Worm (Caenorhabditis elegans) whole organism, young adult: ENCODE data around the gene K08E3.2.

ENCODE experiments used
- B0019.2 ChIP-seq: fragments of 200-800 bp; sonication (Bioruptor generic); conservative IDR thresholded peaks from 2 replicates; pipeline ENCODE4 v1.3.6; 2022; ENCODE audit warnings: missing genetic modification reagents, missing genetic modification characterization, missing compliant biosample characterization
- C06A6.2 ChIP-seq: fragments of 200-800 bp; sonication (Bioruptor generic); conservative IDR thresholded peaks from 2 replicates; pipeline ENCODE4 v1.3.6; 2022; ENCODE audit warnings: missing genetic modification characterization, missing compliant biosample characterization
- F39B2.1 ChIP-seq: fragments of 200-800 bp; sonication (Bioruptor generic); IDR thresholded peaks from 2 replicates; pipeline ENCODE4 v1.3.6; 2022; ENCODE audit warnings: missing genetic modification reagents, missing genetic modification characterization, missing compliant biosample characterization
- F57C9.4 ChIP-seq: sonication (generic microtip); optimal IDR thresholded peaks from 2 replicates; lab custom pipeline; 2017; ENCODE audit warnings: mild to moderate bottlenecking, missing genetic modification characterization, missing compliant biosample characterization
- K11D2.4 ChIP-seq: fragments of 200-800 bp; sonication (Bioruptor generic); IDR thresholded peaks from 2 replicates; pipeline ENCODE4 v1.3.6; 2022; ENCODE audit warnings: missing genetic modification reagents, missing genetic modification characterization, missing compliant biosample characterization
- T07F8.4 ChIP-seq: sonication (generic microtip); optimal IDR thresholded peaks from 2 replicates; lab custom pipeline; 2016; ENCODE audit warnings: mild to moderate bottlenecking, missing genetic modification characterization, moderate library complexity, missing compliant biosample characterization
- Y56A3A.18 ChIP-seq: fragments of 200-800 bp; sonication (Bioruptor generic); IDR thresholded peaks from 2 replicates; pipeline ENCODE4 v1.3.6; 2022; ENCODE audit warnings: missing genetic modification reagents, missing genetic modification characterization, missing compliant biosample characterization
- Y79H2A.3 ChIP-seq: fragments of 200-800 bp; sonication (Bioruptor generic); conservative IDR thresholded peaks from 2 replicates; pipeline ENCODE4 v1.3.6; 2022; ENCODE audit warnings: missing genetic modification reagents, missing genetic modification characterization, missing compliant biosample characterization
- aptf-2 ChIP-seq: fragments of 200-800 bp; sonication (Bioruptor generic); conservative IDR thresholded peaks from 2 replicates; pipeline ENCODE4 v1.3.6; 2022; ENCODE audit warnings: missing genetic modification reagents, missing genetic modification characterization, missing compliant biosample characterization
- aptf-3 ChIP-seq: fragments of 200-800 bp; sonication (Bioruptor generic); IDR thresholded peaks from 2 replicates; pipeline ENCODE4 v1.3.6; 2022; ENCODE audit warnings: missing genetic modification characterization, missing compliant biosample characterization
- bed-2 ChIP-seq: fragments of 200-800 bp; sonication (Bioruptor generic); IDR thresholded peaks from 2 replicates; pipeline ENCODE4 v1.3.6; 2022; ENCODE audit warnings: missing genetic modification reagents, missing genetic modification characterization, missing compliant biosample characterization
- cebp-1 ChIP-seq, 2 experiments: fragments of 200-800 bp in 1 of 2; sonication (Bioruptor generic) in 1 of 2; sonication (generic microtip) in 1 of 2; IDR thresholded peaks in 1 of 2; optimal IDR thresholded peaks in 1 of 2; 2 replicates each; pipeline versions ENCODE4 v1.3.6 to Lab custom; 2017 to 2022; ENCODE audit warnings: missing compliant biosample characterization in 2 of 2, missing genetic modification characterization in 2 of 2, mild to moderate bottlenecking in 1 of 2, missing genetic modification reagents in 1 of 2, moderate library complexity in 1 of 2
- ceh-100 ChIP-seq: fragments of 200-800 bp; sonication (Bioruptor generic); IDR thresholded peaks from 2 replicates; pipeline ENCODE4 v1.3.6; 2022; ENCODE audit warnings: missing genetic modification reagents, missing genetic modification characterization, missing compliant biosample characterization
- ceh-40 ChIP-seq: fragments of 200-800 bp; sonication (Bioruptor generic); IDR thresholded peaks from 2 replicates; pipeline ENCODE4 v1.3.6; 2022; ENCODE audit warnings: missing genetic modification characterization, missing compliant biosample characterization
- ceh-79 ChIP-seq: sonication (generic microtip); optimal IDR thresholded peaks from 2 replicates; lab custom pipeline; 2017; ENCODE audit warnings: mild to moderate bottlenecking, missing genetic modification characterization, missing compliant biosample characterization
- die-1 ChIP-seq: sonication (generic microtip); optimal IDR thresholded peaks from 2 replicates; lab custom pipeline; 2016; ENCODE audit warnings: missing genotype, mild to moderate bottlenecking, missing genetic modification characterization, missing compliant biosample characterization
- dox-1 ChIP-seq: fragments of 200-800 bp; sonication (Bioruptor generic); IDR thresholded peaks from 2 replicates; pipeline ENCODE4 v1.3.6; 2022; ENCODE audit warnings: missing genetic modification reagents, missing genetic modification characterization, missing compliant biosample characterization
- dpff-1 ChIP-seq: sonication (generic microtip); optimal IDR thresholded peaks from 2 replicates; lab custom pipeline; 2017; ENCODE audit warnings: mild to moderate bottlenecking, missing genetic modification characterization, missing compliant biosample characterization
- ekl-4 ChIP-seq: fragments of 200-800 bp; sonication (Bioruptor generic); IDR thresholded peaks from 2 replicates; pipeline ENCODE4 v1.3.6; 2022; ENCODE audit warnings: missing genetic modification reagents, missing genetic modification characterization, missing compliant biosample characterization
- gei-17 ChIP-seq: fragments of 200-800 bp; sonication (Bioruptor generic); optimal IDR thresholded peaks from 2 replicates; lab custom pipeline; 2018; ENCODE audit warnings: mild to moderate bottlenecking, missing genetic modification characterization, missing compliant biosample characterization
- him-1 ChIP-seq: sonication (generic microtip); optimal IDR thresholded peaks from 2 replicates; lab custom pipeline; 2016; ENCODE audit warnings: missing genotype, missing genetic modification reagents, missing genetic modification characterization, missing compliant biosample characterization
- hlh-12 ChIP-seq: sonication (generic microtip); optimal IDR thresholded peaks from 2 replicates; lab custom pipeline; 2016; ENCODE audit warnings: missing genetic modification characterization, missing compliant biosample characterization
- hmg-1.2 ChIP-seq: fragments of 200-800 bp; sonication (Bioruptor generic); IDR thresholded peaks from 2 replicates; pipeline ENCODE4 v1.3.6; 2022; ENCODE audit warnings: missing genetic modification reagents, missing genetic modification characterization, missing compliant biosample characterization
- hrde-1 ChIP-seq: sonication (generic microtip); optimal IDR thresholded peaks from 2 replicates; lab custom pipeline; 2016; ENCODE audit warnings: missing genetic modification characterization, mild to moderate bottlenecking, missing compliant biosample characterization, moderate library complexity, missing genotype, missing genetic modification reagents, borderline replicate concordance
- let-607 ChIP-seq, 2 experiments: fragments of 200-800 bp in 1 of 2; sonication (Bioruptor generic) in 1 of 2; sonication (generic microtip) in 1 of 2; optimal IDR thresholded peaks; 2 replicates each; lab custom pipeline; 2016 to 2018; ENCODE audit warnings: mild to moderate bottlenecking in 2 of 2, missing compliant biosample characterization in 2 of 2, missing genetic modification characterization in 2 of 2, moderate library complexity in 2 of 2, missing genotype in 1 of 2
- madf-10 ChIP-seq: sonication (generic microtip); optimal IDR thresholded peaks from 2 replicates; lab custom pipeline; 2016; ENCODE audit warnings: mild to moderate bottlenecking, missing genetic modification characterization, missing compliant biosample characterization
- madf-3 ChIP-seq: fragments of 200-800 bp; sonication (Bioruptor generic); IDR thresholded peaks from 2 replicates; pipeline ENCODE4 v1.3.6; 2022; ENCODE audit warnings: missing genetic modification reagents, missing genetic modification characterization, missing compliant biosample characterization
- madf-6 ChIP-seq: fragments of 200-800 bp; sonication (Bioruptor generic); IDR thresholded peaks from 2 replicates; pipeline ENCODE4 v1.3.6; 2022; ENCODE audit warnings: missing genetic modification reagents, missing genetic modification characterization, missing compliant biosample characterization
- mcd-1 ChIP-seq: fragments of 200-800 bp; sonication (Bioruptor generic); IDR thresholded peaks from 2 replicates; pipeline ENCODE4 v1.3.6; 2022; ENCODE audit warnings: missing genetic modification reagents, missing genetic modification characterization, missing compliant biosample characterization
- mel-28 ChIP-seq: sonication (generic microtip); optimal IDR thresholded peaks from 2 replicates; lab custom pipeline; 2016; ENCODE audit warnings: borderline replicate concordance, mild to moderate bottlenecking, missing genetic modification characterization, missing compliant biosample characterization
- nfya-2 ChIP-seq: fragments of 200-800 bp; sonication (Bioruptor generic); IDR thresholded peaks from 2 replicates; pipeline ENCODE4 v1.3.6; 2022; ENCODE audit warnings: missing genetic modification reagents, missing genetic modification characterization, missing compliant biosample characterization
- nhr-80 ChIP-seq: sonication (generic microtip); optimal IDR thresholded peaks from 2 replicates; lab custom pipeline; 2016; ENCODE audit warnings: missing genetic modification characterization, missing compliant biosample characterization
- nhr-90 ChIP-seq: sonication (generic microtip); optimal IDR thresholded peaks from 2 replicates; lab custom pipeline; 2016; ENCODE audit warnings: missing genotype, mild to moderate bottlenecking, missing genetic modification characterization, missing compliant biosample characterization
- rcor-1 ChIP-seq: fragments of 200-800 bp; sonication (Bioruptor generic); IDR thresholded peaks from 2 replicates; pipeline ENCODE4 v1.3.6; 2022; ENCODE audit warnings: missing genetic modification reagents, missing genetic modification characterization, missing compliant biosample characterization
- sdz-38 ChIP-seq: sonication (generic microtip); optimal IDR thresholded peaks from 2 replicates; lab custom pipeline; 2016; ENCODE audit warnings: missing genotype, missing genetic modification characterization, missing compliant biosample characterization
- sea-2 ChIP-seq: fragments of 200-800 bp; sonication (Bioruptor generic); IDR thresholded peaks from 2 replicates; pipeline ENCODE4 v1.3.6; 2022; ENCODE audit warnings: missing genetic modification characterization, missing compliant biosample characterization
- snpc-1.1 ChIP-seq: sonication (generic microtip); optimal IDR thresholded peaks from 2 replicates; lab custom pipeline; 2017; ENCODE audit warnings: missing genetic modification characterization, mild to moderate bottlenecking, missing compliant biosample characterization, antibody characterized with exemption, moderate library complexity, missing genotype, missing genetic modification reagents; ENCODE audit not compliant: insufficient read depth
- snpc-3.4 ChIP-seq: sonication (generic microtip); optimal IDR thresholded peaks from 2 replicates; lab custom pipeline; 2017; ENCODE audit warnings: missing genetic modification characterization, mild to moderate bottlenecking, missing compliant biosample characterization, antibody characterized with exemption, moderate library complexity, missing genotype, missing genetic modification reagents
- tbp1 ChIP-seq: fragments of 200-800 bp; sonication (Bioruptor generic); optimal IDR thresholded peaks from 2 replicates; lab custom pipeline; 2018; ENCODE audit warnings: mild to moderate bottlenecking, missing genetic modification characterization, missing compliant biosample characterization
- tbx-9 ChIP-seq: sonication (generic microtip); optimal IDR thresholded peaks from 2 replicates; lab custom pipeline; 2016; ENCODE audit warnings: borderline replicate concordance, missing genetic modification characterization, inconsistent platforms, missing compliant biosample characterization
- zfh-2 ChIP-seq: fragments of 200-800 bp; sonication (Bioruptor generic); conservative IDR thresholded peaks from 2 replicates; pipeline ENCODE4 v1.3.6; 2022; ENCODE audit warnings: missing genetic modification reagents, missing genetic modification characterization, missing compliant biosample characterization
- ztf-22 ChIP-seq: fragments of 200-800 bp; sonication (Bioruptor generic); optimal IDR thresholded peaks from 2 replicates; lab custom pipeline; 2018; ENCODE audit warnings: mild to moderate bottlenecking, missing genetic modification characterization, moderate library complexity, missing compliant biosample characterization
- ztf-3 ChIP-seq: fragments of 200-800 bp; sonication (Bioruptor generic); optimal IDR thresholded peaks from 2 replicates; lab custom pipeline; 2018; ENCODE audit warnings: mild to moderate bottlenecking, missing genetic modification characterization, missing compliant biosample characterization

Gene K08E3.2

DNA sequence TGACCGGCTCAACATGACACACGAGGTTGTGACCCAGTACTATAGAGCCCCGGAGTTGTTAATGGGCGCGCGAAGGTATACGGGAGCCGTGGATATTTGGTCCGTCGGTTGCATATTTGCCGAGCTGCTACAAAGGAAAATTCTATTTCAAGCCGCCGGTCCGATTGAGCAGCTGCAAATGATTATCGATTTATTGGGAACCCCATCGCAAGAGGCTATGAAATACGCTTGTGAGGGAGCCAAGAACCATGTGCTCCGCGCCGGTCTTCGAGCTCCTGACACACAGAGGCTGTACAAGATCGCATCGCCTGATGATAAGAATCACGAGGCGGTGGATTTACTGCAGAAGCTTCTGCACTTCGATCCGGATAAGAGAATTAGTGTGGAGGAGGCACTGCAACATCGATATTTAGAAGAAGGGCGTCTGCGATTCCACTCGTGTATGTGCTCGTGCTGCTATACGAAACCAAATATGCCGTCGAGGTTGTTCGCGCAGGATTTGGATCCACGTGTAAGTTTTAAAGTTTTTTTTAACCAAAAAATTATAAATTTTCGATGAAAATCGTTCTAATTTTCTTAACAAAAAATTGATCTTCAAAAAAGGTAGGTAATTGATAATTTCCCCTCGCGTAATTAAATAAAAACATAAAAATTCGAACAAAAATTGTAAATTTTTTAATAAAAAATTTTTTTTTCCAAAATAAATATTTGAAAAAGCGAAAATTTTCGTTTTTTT lies 25.9 kb downstream of the K08E3.2 start:
- no peak for TF ChIP-seq madf-3 (GFP tag; lab: Robert Waterston, UW)
- TF ChIP-seq nfya-2: no peak
- peak; percentile 55 for TF ChIP-seq mel-28 (tag; lab: Kevin White, UChicago)
- 0 out of 2 replicates have a peak, but pooled peaks have one; percentile 11 for TF ChIP-seq hmg-1.2 (GFP tag; lab: Robert Waterston, UW)
- TF ChIP-seq sea-2: no peak
- TF ChIP-seq cebp-1 (GFP tag; IDR thresholded peaks at IDR 0.05; lab: Robert Waterston, UW): no peak
- peak; percentile 28 for TF ChIP-seq cebp-1 (tag; optimal IDR thresholded peaks at IDR 0.05; lab: Kevin White, UChicago)
- TF ChIP-seq zfh-2: peak; percentile 47; the same call in 1 of the 2 replicates
- no peak for TF ChIP-seq madf-10 (tag; lab: Kevin White, UChicago)
- TF ChIP-seq him-1 (tag; lab: Kevin White, UChicago): no peak
- no peak for TF ChIP-seq mcd-1 (GFP tag; lab: Robert Waterston, UW)
- TF ChIP-seq sdz-38 (tag; lab: Kevin White, UChicago): no peak
- peak; percentile 55 for TF ChIP-seq dox-1 (GFP tag; lab: Robert Waterston, UW)
- no peak for TF ChIP-seq snpc-3.4
- TF ChIP-seq ztf-3: no peak
- TF ChIP-seq let-607 (tag; optimal IDR thresholded peaks at IDR 0.05; lab: Kevin White, UChicago): no peak
- TF ChIP-seq aptf-2 (GFP tag; lab: Robert Waterston, UW): no peak
- 0 out of 2 replicates have a peak, but pooled peaks have one; percentile 28 for TF ChIP-seq ekl-4 (GFP tag; lab: Robert Waterston, UW)

DNA sequence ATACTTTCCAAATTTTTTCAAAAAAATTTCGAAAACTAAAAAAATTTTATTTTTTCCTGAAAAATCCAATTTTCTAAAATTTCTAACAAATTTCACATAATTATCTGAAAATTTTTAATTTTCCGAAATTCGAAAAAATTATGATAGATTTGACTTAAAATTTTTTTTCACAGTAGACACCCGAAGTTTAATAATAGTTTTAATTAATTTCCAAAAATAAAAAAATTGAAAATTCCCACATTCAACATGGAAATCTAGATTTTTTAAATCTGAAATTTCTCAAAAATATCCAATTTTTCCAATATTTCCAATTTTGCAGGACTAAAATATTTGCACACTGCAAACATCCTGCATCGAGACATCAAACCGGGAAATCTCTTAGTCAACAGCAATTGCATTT lies 26.5 kb downstream of the K08E3.2 start:
- 0 out of 2 replicates have a peak, but pooled peaks have one; percentile 23 for TF ChIP-seq Y56A3A.18
- TF ChIP-seq hlh-12 (tag; lab: Kevin White, UChicago): no peak
- TF ChIP-seq, all 124 proteins: peak for 1

DNA sequence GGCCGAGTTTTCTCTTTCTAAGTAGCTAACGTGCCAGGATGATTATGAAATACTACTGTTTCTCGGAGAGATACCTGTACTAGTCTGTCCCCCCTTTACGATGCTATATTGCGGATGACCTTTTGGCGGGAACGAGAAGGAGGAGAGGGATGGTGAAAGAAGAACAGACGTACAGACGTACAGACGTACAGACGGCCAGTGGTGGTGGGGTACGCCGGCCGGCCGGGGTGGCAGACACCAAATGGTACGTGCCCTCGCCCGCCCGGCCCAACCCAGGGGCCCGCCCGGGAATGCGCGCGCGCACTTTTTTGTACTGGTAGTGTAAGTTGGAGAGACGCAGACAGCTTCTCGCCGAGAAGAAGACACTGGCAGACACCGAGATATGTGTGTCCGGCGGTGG lies 27.4 kb downstream of the K08E3.2 start:
- peak; percentile 45; the same call in 1 of the 2 replicates for TF ChIP-seq C06A6.2 (GFP tag; lab: Robert Waterston, UW)
- no peak for TF ChIP-seq Y79H2A.3 (GFP tag; lab: Robert Waterston, UW)
- TF ChIP-seq dpff-1 (tag; lab: Kevin White, UChicago): no peak
- TF ChIP-seq snpc-1.1 (tag; lab: Kevin White, UChicago): no peak
- TF ChIP-seq aptf-3: no peak
- TF ChIP-seq snpc-3.4: no peak
- no peak for TF ChIP-seq tbp1 (GFP tag; lab: Kevin White, UChicago)
- no peak for TF ChIP-seq F57C9.4
- no peak for TF ChIP-seq B0019.2
- TF ChIP-seq hlh-12 (tag; lab: Kevin White, UChicago): no peak
- no peak for TF ChIP-seq hrde-1 (tag; lab: Kevin White, UChicago)
- no peak for TF ChIP-seq ztf-22
- no peak for TF ChIP-seq ceh-40 (GFP tag; lab: Robert Waterston, UW)
- peak; percentile 27; the same call in 1 of the 2 replicates for TF ChIP-seq bed-2 (GFP tag; lab: Robert Waterston, UW)
- no peak for TF ChIP-seq let-607 (tag; optimal IDR thresholded peaks at IDR 0.05; lab: Kevin White, UChicago)
- TF ChIP-seq T07F8.4 (tag; lab: Kevin White, UChicago): no peak
- TF ChIP-seq madf-6 (GFP tag; lab: Robert Waterston, UW): peak; percentile 36; the same call in 1 of the 2 replicates
- no peak for TF ChIP-seq rcor-1 (GFP tag; lab: Robert Waterston, UW)
- TF ChIP-seq ceh-79: peak; percentile 27
- TF ChIP-seq die-1 (tag; lab: Kevin White, UChicago): peak; percentile 7
- no peak for TF ChIP-seq nhr-80 (tag; lab: Kevin White, UChicago)
- TF ChIP-seq nhr-90 (tag; lab: Kevin White, UChicago): no peak
- TF ChIP-seq tbx-9 (tag; lab: Kevin White, UChicago): no peak
- TF ChIP-seq mcd-1 (GFP tag; lab: Robert Waterston, UW): peak; percentile 63
- no peak for TF ChIP-seq ceh-100
- TF ChIP-seq sdz-38 (tag; lab: Kevin White, UChicago): no peak
- TF ChIP-seq him-1 (tag; lab: Kevin White, UChicago): no peak
- TF ChIP-seq K11D2.4: no peak
- no peak for TF ChIP-seq F39B2.1 (GFP tag; lab: Robert Waterston, UW)
- no peak for TF ChIP-seq gei-17
